Worm (Caenorhabditis elegans) whole organism, L4 larva: ENCODE measurements around the gene R02F2.7.

Experiments
- F10B5.3 ChIP-seq: sonication (generic microtip); optimal IDR thresholded peaks from 2 replicates; lab custom pipeline; 2016; ENCODE audit warnings: mild to moderate bottlenecking, missing genetic modification characterization, missing compliant biosample characterization
- F26F4.8 ChIP-seq: fragments of 200-800 bp; sonication (Bioruptor generic); conservative IDR thresholded peaks from 2 replicates; pipeline ENCODE4 v1.3.6; 2022; ENCODE audit warnings: missing genetic modification characterization, missing compliant biosample characterization
- F44E2.7 ChIP-seq: fragments of 200-800 bp; sonication (Bioruptor generic); IDR thresholded peaks from 2 replicates; pipeline ENCODE4 v2.1.2; 2022; ENCODE audit warnings: missing genetic modification characterization, missing compliant biosample characterization
- F49E8.2 ChIP-seq: sonication (generic microtip); optimal IDR thresholded peaks from 2 replicates; lab custom pipeline; 2016; ENCODE audit warnings: missing compliant biosample characterization, mild to moderate bottlenecking, missing genetic modification characterization, borderline replicate concordance
- Y48G9A.11 ChIP-seq: fragments of 200-800 bp; sonication (Bioruptor generic); IDR thresholded peaks from 2 replicates; pipeline ENCODE4 v1.3.6; 2022; ENCODE audit warnings: missing genetic modification reagents, missing genetic modification characterization, missing compliant biosample characterization
- ZK337.2 ChIP-seq: fragments of 200-800 bp; sonication (Bioruptor generic); IDR thresholded peaks from 2 replicates; pipeline ENCODE4 v1.3.6; 2022; ENCODE audit warnings: missing genetic modification reagents, missing genetic modification characterization, missing compliant biosample characterization
- ama-1 ChIP-seq: fragments of 150-350 bp; optimal IDR thresholded peaks from 2 replicates; lab custom pipeline; 2014; ENCODE audit warnings: inconsistent platforms, mixed read lengths
- ceh-20 ChIP-seq: fragments of 200-800 bp; sonication (Bioruptor generic); IDR thresholded peaks from 2 replicates; pipeline ENCODE4 v1.3.6; 2022; ENCODE audit warnings: missing genetic modification reagents, missing genetic modification characterization, missing compliant biosample characterization
- ceh-28 ChIP-seq: fragments of 150-350 bp; optimal IDR thresholded peaks from 2 replicates; lab custom pipeline; 2014; ENCODE audit warnings: missing biosample characterization, missing genetic modification reagents, missing genetic modification characterization
- ceh-44 ChIP-seq: fragments of 200-800 bp; sonication (Bioruptor generic); IDR thresholded peaks from 2 replicates; pipeline ENCODE4 v1.3.6; 2022; ENCODE audit warnings: missing genetic modification reagents, missing genetic modification characterization, missing compliant biosample characterization
- ceh-82 ChIP-seq: sonication (generic microtip); optimal IDR thresholded peaks from 2 replicates; lab custom pipeline; 2017; ENCODE audit warnings: missing biosample characterization, missing genetic modification characterization
- ces-1 ChIP-seq: fragments of 150-350 bp; sonication (generic microtip); optimal IDR thresholded peaks from 4 replicates; lab custom pipeline; 2014; ENCODE audit warnings: missing biosample characterization, missing genetic modification reagents, missing genetic modification characterization
- cey-2 ChIP-seq: sonication (generic microtip); optimal IDR thresholded peaks from 3 replicates; lab custom pipeline; 2017; ENCODE audit warnings: missing genetic modification characterization, mild to moderate bottlenecking, missing compliant biosample characterization, antibody characterized with exemption, borderline replicate concordance; ENCODE audit not compliant: insufficient read depth
- daf-16 ChIP-seq, 3 experiments: sonication (generic microtip); optimal IDR thresholded peaks; 2 replicates each; lab custom pipeline; 2016 to 2017; ENCODE audit warnings: missing genetic modification characterization in 3 of 3, missing genetic modification reagents in 3 of 3, mild to moderate bottlenecking in 2 of 3, missing compliant biosample characterization in 2 of 3, missing biosample characterization in 1 of 3, moderate library complexity in 1 of 3
- daf-19 ChIP-seq: fragments of 200-800 bp; sonication (Bioruptor generic); conservative IDR thresholded peaks from 2 replicates; pipeline ENCODE4 v1.3.6; 2022; ENCODE audit warnings: missing genetic modification characterization, missing compliant biosample characterization
- daf-8 ChIP-seq: fragments of 200-800 bp; sonication (Bioruptor generic); IDR thresholded peaks from 2 replicates; pipeline ENCODE4 v1.3.6; 2022; ENCODE audit warnings: missing genetic modification characterization, missing compliant biosample characterization
- dmd-6 ChIP-seq: fragments of 200-800 bp; sonication (Bioruptor generic); IDR thresholded peaks from 2 replicates; pipeline ENCODE4 v1.3.6; 2022; ENCODE audit warnings: missing genetic modification reagents, missing genetic modification characterization, missing compliant biosample characterization
- dmd-8 ChIP-seq: fragments of 200-800 bp; sonication (Bioruptor generic); IDR thresholded peaks from 2 replicates; pipeline ENCODE4 v1.3.6; 2022; ENCODE audit warnings: missing genetic modification characterization, missing compliant biosample characterization
- dpl-1 ChIP-seq: fragments of 150-350 bp; optimal IDR thresholded peaks from 2 replicates; lab custom pipeline; 2014; ENCODE audit warnings: missing biosample characterization, missing genetic modification reagents, missing genetic modification characterization
- duxl-1 ChIP-seq: sonication (generic microtip); optimal IDR thresholded peaks from 2 replicates; lab custom pipeline; 2016; ENCODE audit warnings: mild to moderate bottlenecking, missing genetic modification characterization, moderate library complexity, missing compliant biosample characterization; ENCODE audit not compliant: poor library complexity
- egl-27 ChIP-seq: sonication (generic microtip); optimal IDR thresholded peaks from 3 replicates; lab custom pipeline; 2017; ENCODE audit warnings: missing biosample characterization, missing genetic modification reagents, missing genetic modification characterization
- egl-43 ChIP-seq: fragments of 200-800 bp; sonication (Bioruptor generic); IDR thresholded peaks from 2 replicates; pipeline ENCODE4 v1.3.6; 2022; ENCODE audit warnings: missing genetic modification reagents, missing genetic modification characterization, missing compliant biosample characterization
- fos-1 ChIP-seq: fragments of 150-350 bp; optimal IDR thresholded peaks from 2 replicates; lab custom pipeline; 2014; ENCODE audit warnings: missing biosample characterization, missing genetic modification characterization
- lin-13 ChIP-seq: fragments of 150-350 bp; optimal IDR thresholded peaks from 2 replicates; lab custom pipeline; 2014; ENCODE audit warnings: missing biosample characterization, missing genetic modification reagents, missing genetic modification characterization
- lin-15B ChIP-seq: fragments of 150-350 bp; sonication (generic microtip); optimal IDR thresholded peaks from 3 replicates; lab custom pipeline; 2014; ENCODE audit warnings: missing biosample characterization, missing genetic modification characterization
- lir-3 ChIP-seq: sonication (generic microtip); optimal IDR thresholded peaks from 2 replicates; lab custom pipeline; 2016; ENCODE audit warnings: mild to moderate bottlenecking, missing genetic modification characterization, missing compliant biosample characterization
- mdt-29 ChIP-seq: fragments of 200-800 bp; sonication (Bioruptor generic); IDR thresholded peaks from 2 replicates; pipeline ENCODE4 v1.3.6; 2022; ENCODE audit warnings: missing genetic modification reagents, missing genetic modification characterization, missing compliant biosample characterization
- mep-1 ChIP-seq: fragments of 150-350 bp; sonication (generic microtip); optimal IDR thresholded peaks from 3 replicates; lab custom pipeline; 2014; ENCODE audit warnings: missing biosample characterization, missing genetic modification characterization
- mes-2 ChIP-seq: sonication (generic microtip); optimal IDR thresholded peaks from 2 replicates; lab custom pipeline; 2016; ENCODE audit warnings: missing genotype, mild to moderate bottlenecking, missing genetic modification characterization, missing compliant biosample characterization; ENCODE audit not compliant: poor library complexity, severe bottlenecking
- mxl-3 ChIP-seq: fragments of 200-800 bp; sonication (Bioruptor generic); optimal IDR thresholded peaks from 2 replicates; lab custom pipeline; 2018; ENCODE audit warnings: mild to moderate bottlenecking, missing genetic modification characterization, missing compliant biosample characterization
- nhr-237 ChIP-seq: sonication (generic microtip); optimal IDR thresholded peaks from 2 replicates; lab custom pipeline; 2017; ENCODE audit warnings: missing biosample characterization, missing genetic modification characterization
- nhr-42 ChIP-seq: fragments of 200-800 bp; sonication (Bioruptor generic); IDR thresholded peaks from 2 replicates; pipeline ENCODE4 v1.3.6; 2022; ENCODE audit warnings: missing genetic modification characterization, missing compliant biosample characterization
- nhr-6 ChIP-seq: fragments of 150-350 bp; optimal IDR thresholded peaks from 2 replicates; lab custom pipeline; 2014; ENCODE audit warnings: missing biosample characterization, missing genetic modification characterization
- nhr-77 ChIP-seq: fragments of 150-350 bp; optimal IDR thresholded peaks from 2 replicates; lab custom pipeline; 2014; ENCODE audit warnings: missing biosample characterization, missing genetic modification characterization
- pqm-1 ChIP-seq: sonication (generic microtip); optimal IDR thresholded peaks from 2 replicates; lab custom pipeline; 2017; ENCODE audit warnings: missing biosample characterization, missing genetic modification characterization
- set-16 ChIP-seq: fragments of 200-800 bp; sonication (Bioruptor generic); IDR thresholded peaks from 2 replicates; pipeline ENCODE4 v1.3.6; 2022; ENCODE audit warnings: missing genetic modification reagents, missing genetic modification characterization, missing compliant biosample characterization
- skn-1 ChIP-seq: fragments of 150-350 bp; optimal IDR thresholded peaks from 2 replicates; lab custom pipeline; 2014; ENCODE audit warnings: missing biosample characterization, missing genetic modification characterization
- snpc-4 ChIP-seq: fragments of 150-350 bp; optimal IDR thresholded peaks from 2 replicates; lab custom pipeline; 2014; ENCODE audit warnings: missing biosample characterization, missing genetic modification characterization
- spr-1 ChIP-seq: sonication (generic microtip); optimal IDR thresholded peaks from 2 replicates; lab custom pipeline; 2016; ENCODE audit warnings: mild to moderate bottlenecking, missing genetic modification characterization, missing compliant biosample characterization
- tra-1 ChIP-seq: fragments of 200-800 bp; sonication (Bioruptor generic); IDR thresholded peaks from 2 replicates; pipeline ENCODE4 v1.3.6; 2022; ENCODE audit warnings: missing genetic modification reagents, missing genetic modification characterization, missing compliant biosample characterization
- unc-130 ChIP-seq: sonication (generic microtip); optimal IDR thresholded peaks from 2 replicates; lab custom pipeline; 2016; ENCODE audit warnings: missing genetic modification reagents, missing genetic modification characterization, missing compliant biosample characterization
- unc-62 ChIP-seq, 3 experiments: fragments of 150-350 bp in 1 of 3; sonication (generic microtip); optimal IDR thresholded peaks in 2 of 3; peaks in 1 of 3; 1 replicate in 1 of 3; 2 replicates in 2 of 3; lab custom pipeline; 2014 to 2017; ENCODE audit warnings: missing biosample characterization in 3 of 3, missing genetic modification characterization in 3 of 3, missing genetic modification reagents in 3 of 3, missing genotype in 1 of 3
- zfp-2 ChIP-seq: sonication (generic microtip); optimal IDR thresholded peaks from 2 replicates; lab custom pipeline; 2016; ENCODE audit warnings: mild to moderate bottlenecking, missing genetic modification characterization, missing compliant biosample characterization
- zfp-3 ChIP-seq: fragments of 200-800 bp; sonication (Bioruptor generic); conservative IDR thresholded peaks from 2 replicates; pipeline ENCODE4 v1.3.6; 2022; ENCODE audit warnings: missing genetic modification reagents, missing genetic modification characterization, missing compliant biosample characterization
- zip-2 ChIP-seq: fragments of 150-350 bp; optimal IDR thresholded peaks from 2 replicates; lab custom pipeline; 2014; ENCODE audit warnings: missing biosample characterization, missing genetic modification characterization
- ztf-7 ChIP-seq: fragments of 150-350 bp; optimal IDR thresholded peaks from 2 replicates; lab custom pipeline; 2014; ENCODE audit warnings: missing biosample characterization, missing genetic modification characterization

Gene R02F2.7

DNA sequence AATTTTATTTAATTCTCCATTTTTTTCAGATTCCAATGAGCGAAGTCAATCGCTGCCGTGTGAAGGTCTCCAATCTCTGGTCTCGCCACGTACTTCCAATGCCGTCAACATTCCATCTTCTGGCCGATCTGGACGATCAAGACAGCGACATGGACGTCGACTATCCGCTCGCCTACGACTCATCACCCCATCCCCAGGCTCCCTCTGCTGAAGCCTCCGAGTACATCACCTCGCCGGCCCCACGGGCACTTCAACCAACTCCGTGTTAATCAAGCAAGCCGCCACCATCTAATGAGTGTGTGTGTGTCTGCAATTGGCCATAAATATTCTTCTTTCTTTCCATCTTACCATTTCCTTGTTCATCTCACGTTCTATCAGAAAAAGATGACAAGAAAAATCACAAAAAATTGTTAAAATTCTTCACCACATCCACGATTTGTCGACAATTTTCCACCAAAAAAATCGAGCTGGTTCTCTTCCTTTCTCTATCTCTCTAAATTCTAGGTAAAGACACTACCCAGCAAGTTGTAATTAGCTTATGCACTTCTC, 22.0 kb upstream of the R02F2.7 start (continued):
- TF ChIP-seq mes-2, result no peak
- TF ChIP-seq nhr-6 (tag; lab: Kevin White, UChicago), result no peak
- TF ChIP-seq nhr-77 (tag; lab: Kevin White, UChicago), result peak; percentile 54
- no peak for TF ChIP-seq daf-19 (GFP tag; lab: Robert Waterston, UW)
- no peak for TF ChIP-seq dmd-8 (GFP tag; lab: Robert Waterston, UW)
- TF ChIP-seq zfp-2 (tag; lab: Kevin White, UChicago), result no peak
- TF ChIP-seq ces-1, result no peak
- no peak for TF ChIP-seq F44E2.7 (GFP tag; lab: Robert Waterston, UW)
- TF ChIP-seq duxl-1 (tag; lab: Kevin White, UChicago), result no peak
- no peak for TF ChIP-seq daf-16 (GFP tag; optimal IDR thresholded peaks at IDR 0.05; lab: Kevin White, UChicago)
- TF ChIP-seq daf-16 (tag; optimal IDR thresholded peaks at IDR 0.05; lab: Kevin White, UChicago), result no peak
- no peak for TF ChIP-seq zip-2 (tag; lab: Kevin White, UChicago)
- TF ChIP-seq daf-8, result no peak
- no peak for TF ChIP-seq Y48G9A.11 (GFP tag; lab: Robert Waterston, UW)
- no peak for TF ChIP-seq dmd-6 (GFP tag; lab: Robert Waterston, UW)
- no peak for TF ChIP-seq lin-13 (GFP tag; lab: Kevin White, UChicago)
- TF ChIP-seq ama-1 (lab: Kevin White, UChicago), result no peak
- TF ChIP-seq unc-62 (GFP tag; optimal IDR thresholded peaks at IDR 0.05 in 1 of 2; lab: Kevin White, UChicago), result no peak
- no peak for TF ChIP-seq unc-62 (tag; optimal IDR thresholded peaks at IDR 0.05; lab: Kevin White, UChicago)
- TF ChIP-seq fos-1 (tag; lab: Kevin White, UChicago), result no peak
- peak; percentile 29 for TF ChIP-seq zfp-3 (GFP tag; lab: Robert Waterston, UW)
- TF ChIP-seq ceh-82 (tag; lab: Kevin White, UChicago), result no peak

- no peak for TF ChIP-seq skn-1 (tag; lab: Kevin White, UChicago)
- no peak for TF ChIP-seq mep-1 (tag; lab: Kevin White, UChicago)
- TF ChIP-seq duxl-1 (tag; lab: Kevin White, UChicago), result peak; percentile 24
- TF ChIP-seq lin-15B, result no peak
- TF ChIP-seq snpc-4, result no peak
- TF ChIP-seq set-16 (GFP tag; lab: Robert Waterston, UW), result peak; percentile 89
- TF ChIP-seq spr-1 (tag; lab: Kevin White, UChicago), result no peak
- no peak for TF ChIP-seq nhr-237 (tag; lab: Kevin White, UChicago)
- TF ChIP-seq F26F4.8 (GFP tag; lab: Robert Waterston, UW), result no peak
- TF ChIP-seq pqm-1 (tag; lab: Kevin White, UChicago), result no peak
- 0 out of 2 replicates have a peak, but pooled peaks have one; percentile 17 for TF ChIP-seq egl-43 (GFP tag; lab: Robert Waterston, UW)
- TF ChIP-seq nhr-42, result no peak
- TF ChIP-seq F10B5.3, result no peak
- peak; percentile 41; the same call in 1 of the 2 replicates for TF ChIP-seq daf-19 (GFP tag; lab: Robert Waterston, UW)
- no peak for TF ChIP-seq tra-1 (GFP tag; lab: Robert Waterston, UW)
- TF ChIP-seq ztf-7 (tag; lab: Kevin White, UChicago), result no peak
- TF ChIP-seq unc-130 (GFP tag; lab: Kevin White, UChicago), result no peak
- TF ChIP-seq ceh-44 (GFP tag; lab: Robert Waterston, UW), result no peak
- no peak for TF ChIP-seq zfp-3 (GFP tag; lab: Robert Waterston, UW)
- TF ChIP-seq ZK337.2 (GFP tag; lab: Robert Waterston, UW), result no peak
- no peak for TF ChIP-seq ceh-28 (tag; lab: Kevin White, UChicago)
- TF ChIP-seq zip-2 (tag; lab: Kevin White, UChicago), result no peak
- TF ChIP-seq ceh-20 (GFP tag; lab: Robert Waterston, UW), result no peak
- TF ChIP-seq cey-2 (tag; lab: Kevin White, UChicago), result no peak
- no peak for TF ChIP-seq F49E8.2 (tag; lab: Kevin White, UChicago)
- no peak for TF ChIP-seq lir-3 (tag; lab: Kevin White, UChicago)
- peak in 1 of 2 experiments; percentile 88 for TF ChIP-seq unc-62 (GFP tag; optimal IDR thresholded peaks at IDR 0.05 in 1 of 2; lab: Kevin White, UChicago)
- no peak for TF ChIP-seq unc-62 (tag; optimal IDR thresholded peaks at IDR 0.05; lab: Kevin White, UChicago)
- no peak for TF ChIP-seq Y48G9A.11 (GFP tag; lab: Robert Waterston, UW)
- no peak for TF ChIP-seq dpl-1 (GFP tag; lab: Kevin White, UChicago)
- TF ChIP-seq mxl-3 (GFP tag; lab: Kevin White, UChicago), result no peak
- TF ChIP-seq mdt-29, result no peak
- no peak for TF ChIP-seq egl-27 (tag; lab: Kevin White, UChicago)
Measured at ce11 chrIII:5504725-5505473, 21.3 kb upstream of the R02F2.7 start.
